Worm (Caenorhabditis elegans) whole organism, L3 larva: ENCODE data around the gene clec-39.

ENCODE experiments used
- ceh-16 ChIP-seq: sonication (generic microtip); optimal IDR thresholded peaks from 2 replicates; lab custom pipeline; 2017; ENCODE audit warnings: missing biosample characterization, missing genetic modification characterization
- nhr-11 ChIP-seq: fragments of 150-350 bp; optimal IDR thresholded peaks from 2 replicates; lab custom pipeline; 2014; ENCODE audit warnings: missing biosample characterization, missing genetic modification characterization
- nhr-237 ChIP-seq: fragments of 150-350 bp; optimal IDR thresholded peaks from 2 replicates; lab custom pipeline; 2014; ENCODE audit warnings: missing biosample characterization, missing genetic modification characterization

clec-39 gene

DNA sequence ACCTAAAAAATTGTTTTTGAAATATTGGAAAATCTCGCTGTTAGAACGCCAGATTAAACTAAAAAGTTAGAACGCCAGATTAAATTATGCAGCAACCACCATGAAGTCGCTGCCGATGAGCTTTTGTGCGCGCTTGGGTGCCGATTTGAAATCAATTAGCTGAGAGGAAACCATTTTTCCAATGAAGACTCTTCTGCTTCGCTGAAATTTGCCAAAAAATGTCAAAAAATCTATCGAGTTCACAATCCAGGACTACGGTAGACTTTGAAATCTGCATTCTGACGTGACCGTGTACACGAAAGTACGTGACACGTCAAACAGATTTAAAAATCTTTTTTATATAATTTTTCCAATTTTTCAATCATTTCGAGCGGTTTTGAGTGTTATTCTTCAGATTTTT, 49.9 kb downstream of the clec-39 start, which contains the start of gene immt-2:
Gene immt-2 (plus strand): TSS at position 301 of the 400 bp plus-strand sequence.
- TF ChIP-seq nhr-237 (no peak), nhr-11 (tag; lab: Kevin White, UChicago) (no peak), ceh-16 (tag; lab: Kevin White, UChicago) (no peak)
